Fruit fly (Drosophila melanogaster) whole organism, wandering third instar larva: ENCODE data around the gene CG2604.

Source experiments
- CG9705 ChIP-seq: fragments of 200-800 bp; sonication (Bioruptor generic); optimal IDR thresholded peaks from 2 replicates; lab custom pipeline; 2018; ENCODE audit warnings: missing biosample characterization, mild to moderate bottlenecking, missing genetic modification characterization
- Dfd ChIP-seq: fragments of >200 bp; optimal IDR thresholded peaks from 2 replicates; lab custom pipeline; 2017; ENCODE audit warnings: missing biosample characterization, missing genetic modification characterization
- GATAd ChIP-seq: sonication (Bioruptor generic); optimal IDR thresholded peaks from 2 replicates; lab custom pipeline; 2016; ENCODE audit warnings: missing biosample characterization, missing genetic modification characterization
- HLH106 ChIP-seq: fragments of 200-800 bp; optimal IDR thresholded peaks from 3 replicates; lab custom pipeline; 2019; ENCODE audit warnings: missing biosample characterization, mild to moderate bottlenecking, missing genetic modification characterization, moderate library complexity
- Jra ChIP-seq: sonication (Bioruptor generic); optimal IDR thresholded peaks from 2 replicates; lab custom pipeline; 2016; ENCODE audit warnings: missing biosample characterization, missing genetic modification characterization
- Vsx2 ChIP-seq: fragments of 200-300, 225-300 bp; sonication (Bioruptor generic); optimal IDR thresholded peaks from 2 replicates; lab custom pipeline; 2018; ENCODE audit warnings: missing biosample characterization, missing genetic modification characterization; ENCODE audit not compliant: partially characterized antibody
- dl ChIP-seq, 2 experiments: fragments of 175-275, 200-275 bp in 1 of 2; fragments of 200-275 bp in 1 of 2; sonication (Bioruptor generic); optimal IDR thresholded peaks; lab custom pipeline; 2018; ENCODE audit warnings: mild to moderate bottlenecking in 2 of 2, missing biosample characterization in 2 of 2, missing genetic modification characterization in 2 of 2, moderate library complexity in 2 of 2; ENCODE audit not compliant: partially characterized antibody in 2 of 2, insufficient read depth in 1 of 2
- h ChIP-seq: fragments of 200-800 bp; sonication (Bioruptor generic); optimal IDR thresholded peaks from 3 replicates; lab custom pipeline; 2016; ENCODE audit warnings: missing biosample characterization, mild to moderate bottlenecking, missing genetic modification characterization
- jim ChIP-seq: fragments of 175-275, 200-325 bp; sonication (Bioruptor generic); optimal IDR thresholded peaks from 2 replicates; lab custom pipeline; 2016; ENCODE audit warnings: missing biosample characterization, mild to moderate bottlenecking, missing genetic modification characterization
- pan ChIP-seq: fragments of >200 bp; optimal IDR thresholded peaks from 2 replicates; lab custom pipeline; 2017
- psq ChIP-seq: fragments of 200-800 bp; sonication (Bioruptor generic); optimal IDR thresholded peaks from 3 replicates; lab custom pipeline; 2017; ENCODE audit warnings: missing biosample characterization, mild to moderate bottlenecking, missing genetic modification characterization, moderate library complexity
- rgr ChIP-seq: fragments of 200-800 bp; sonication (Bioruptor generic); optimal IDR thresholded peaks from 3 replicates; lab custom pipeline; 2016; ENCODE audit warnings: missing biosample characterization, mild to moderate bottlenecking, missing genetic modification characterization
- tai ChIP-seq: sonication (Bioruptor generic); optimal IDR thresholded peaks from 2 replicates; lab custom pipeline; 2016; ENCODE audit warnings: missing biosample characterization, missing genetic modification characterization

dm6 chr3R:5249308-5249707 is 26.1 kb upstream of the CG2604 start:
- no peak for TF ChIP-seq GATAd
- TF ChIP-seq dl (GFP tag; optimal IDR thresholded peaks at IDR 0.05; lab: Kevin White, UChicago; ENCODE audit: insufficient read depth in 1 of 2, partially characterized antibody in 2 of 2): no peak
- TF ChIP-seq jim (GFP tag; lab: Kevin White, UChicago): no peak
- TF ChIP-seq pan: no peak
- TF ChIP-seq Dfd (GFP tag; lab: Kevin White, UChicago): no peak
- TF ChIP-seq psq (GFP tag; lab: Kevin White, UChicago): no peak
- TF ChIP-seq rgr (GFP tag; lab: Kevin White, UChicago): no peak
- no peak for TF ChIP-seq tai (GFP tag; lab: Kevin White, UChicago)
- no peak for TF ChIP-seq HLH106 (tag; lab: Kevin White, UChicago)
- TF ChIP-seq h (GFP tag; lab: Kevin White, UChicago): no peak
- TF ChIP-seq CG9705 (GFP tag; lab: Kevin White, UChicago): no peak
- no peak for TF ChIP-seq Jra (GFP tag; lab: Kevin White, UChicago)
- no peak for TF ChIP-seq Vsx2
